Fruit fly (Drosophila melanogaster): ENCODE measurements around the gene CG14322.

The CG14322 gene

dm6 chr3R:17609059-17609458 lies 38.4 kb upstream of the CG14322 start, which contains the start of gene CG14329:
CG14329 (plus strand) TSS chr3R:17609359.
- TF ChIP-seq sr (GFP tag; IDR thresholded peaks at IDR 0.05) (0 out of 3 replicates have a peak, but pooled peaks have one; percentile 22), lilli (GFP tag; optimal IDR thresholded peaks at IDR 0.05) (no peak)

- TF ChIP-seq Blimp-1 (GFP tag; optimal IDR thresholded peaks at IDR 0.05) (no peak), HLHmδ (GFP tag; optimal IDR thresholded peaks at IDR 0.05) (no peak), CG7372 (GFP tag; IDR thresholded peaks at IDR 0.05) (no peak), CG13775 (GFP tag; optimal IDR thresholded peaks at IDR 0.05) (no peak), fd3F (GFP tag; optimal IDR thresholded peaks at IDR 0.05) (no peak), chinmo (GFP tag; IDR thresholded peaks at IDR 0.05; ENCODE audit: partially characterized antibody) (peak; percentile 65; the same call in 1 of the 4 replicates)
These were observed 36.1 kb upstream of the CG14322 start, which contains the start of gene Edg91 for dm6 chr3R:17611411-17611810. Edg91 (minus strand) TSS chr3R:17611511.

dm6 chr3R:17611836-17612235 lies 35.6 kb upstream of the CG14322 start:
- TF ChIP-seq CG6689 (GFP tag; IDR thresholded peaks at IDR 0.05), result no peak
- TF ChIP-seq D19A (tag; optimal IDR thresholded peaks at IDR 0.05), result peak; percentile 39
- TF ChIP-seq Hr51 (GFP tag; optimal IDR thresholded peaks at IDR 0.05), result peak in 1 of 2 experiments; percentile 30
- TF ChIP-seq CG17361 (GFP tag; IDR thresholded peaks at IDR 0.05), result 0 out of 3 replicates have a peak, but pooled peaks have one; percentile 29
- no peak for TF ChIP-seq CG7963 (GFP tag; IDR thresholded peaks at IDR 0.05; ENCODE audit: partially characterized antibody)
- TF ChIP-seq BtbVII (GFP tag; optimal IDR thresholded peaks at IDR 0.05), result no peak
- 0 out of 3 replicates have a peak, but pooled peaks have one; percentile 42 for TF ChIP-seq CG11695 (GFP tag; IDR thresholded peaks at IDR 0.05)
- TF ChIP-seq ewg (GFP tag; optimal IDR thresholded peaks at IDR 0.05), result no peak
- no peak for TF ChIP-seq CG17912 (GFP tag; optimal IDR thresholded peaks at IDR 0.05)
- TF ChIP-seq Dek (tag; optimal IDR thresholded peaks at IDR 0.05), result peak; percentile 15
- TF ChIP-seq gem (tag; optimal IDR thresholded peaks at IDR 0.05), result peak; percentile 66
- peak; percentile 9 for TF ChIP-seq unpg (GFP tag; optimal IDR thresholded peaks at IDR 0.05)
- TF ChIP-seq CG2678 (tag; optimal IDR thresholded peaks at IDR 0.05), result peak; percentile 17
- no peak for TF ChIP-seq Dip2 (GFP tag; IDR thresholded peaks at IDR 0.05)
- peak; percentile 11 for TF ChIP-seq PHDP (tag; optimal IDR thresholded peaks at IDR 0.05)
- TF ChIP-seq Elba2 (GFP tag; optimal IDR thresholded peaks at IDR 0.05), result no peak
- peak; percentile 30 for TF ChIP-seq CG8924 (tag; optimal IDR thresholded peaks at IDR 0.05)
- TF ChIP-seq dysf (GFP tag; IDR thresholded peaks at IDR 0.05), result peak; percentile 8; the same call in 1 of the 3 replicates
- TF ChIP-seq unc-4 (GFP tag; IDR thresholded peaks at IDR 0.05; ENCODE audit: partially characterized antibody), result no peak
- no peak for TF ChIP-seq wor (GFP tag; IDR thresholded peaks at IDR 0.05)
- TF ChIP-seq D19B (GFP tag; optimal IDR thresholded peaks at IDR 0.05), result no peak
- TF ChIP-seq CG13424 (tag; optimal IDR thresholded peaks at IDR 0.05), result peak; percentile 49
- no peak for TF ChIP-seq CG3407 (GFP tag; optimal IDR thresholded peaks at IDR 0.05)
- TF ChIP-seq tgo (GFP tag; IDR thresholded peaks at IDR 0.05), result peak; percentile 25; the same call in 1 of the 3 replicates
- peak; percentile 53 for TF ChIP-seq CoRest (tag; optimal IDR thresholded peaks at IDR 0.05)
- TF ChIP-seq grau (tag; optimal IDR thresholded peaks at IDR 0.05), result peak; percentile 45
- peak; percentile 10 for TF ChIP-seq Sox102F (GFP tag; optimal IDR thresholded peaks at IDR 0.05)
- no peak for TF ChIP-seq tup (GFP tag; optimal IDR thresholded peaks at IDR 0.05)
- peak; percentile 36 for TF ChIP-seq CG7839 (tag; optimal IDR thresholded peaks at IDR 0.05)
- peak; percentile 9; the same call in 1 of the 2 replicates for TF ChIP-seq slbo (GFP tag; IDR thresholded peaks at IDR 0.05)
- TF ChIP-seq sug (tag; optimal IDR thresholded peaks at IDR 0.05), result no peak
- TF ChIP-seq CG15269 (tag; optimal IDR thresholded peaks at IDR 0.05), result peak; percentile 61
- peak; percentile 48 for TF ChIP-seq Ptx1 (GFP tag; IDR thresholded peaks at IDR 0.05)
- peak; percentile 19 for TF ChIP-seq CG12659 (GFP tag; optimal IDR thresholded peaks at IDR 0.05)
- TF ChIP-seq mam (GFP tag; optimal IDR thresholded peaks at IDR 0.05), result no peak
- TF ChIP-seq pan (optimal IDR thresholded peaks at IDR 0.05), result no peak
- TF ChIP-seq pan (GFP tag; optimal IDR thresholded peaks at IDR 0.05 in 1 of 2, IDR thresholded peaks at IDR 0.05 in 1 of 2), result peak in 1 of 2 experiments; percentile 39
- TF ChIP-seq row (GFP tag; IDR thresholded peaks at IDR 0.05), result peak; percentile 25; the same call in 1 of the 3 replicates
- TF ChIP-seq fd3F (GFP tag; optimal IDR thresholded peaks at IDR 0.05), result peak; percentile 44
